Fruit fly (Drosophila melanogaster) whole organism, embryonic: ENCODE measurements around the gene Sap130.
A peak's percentile ranks its signal among the peaks of the same experiment; 100 is the strongest.

Source experiments
- Atf3 ChIP-seq: fragments of 200-800 bp; sonication (Bioruptor generic); optimal IDR thresholded peaks from 3 replicates; lab custom pipeline; 2016; ENCODE audit warnings: missing biosample characterization, missing genetic modification characterization
- Awh ChIP-seq: fragments of 200-800 bp; sonication (Bioruptor generic); IDR thresholded peaks from 2 replicates; pipeline ENCODE4, ENCODE4 v1.3.6; 2022; ENCODE audit warnings: missing biosample characterization, missing genetic modification characterization
- Blimp-1 ChIP-seq: fragments of 200-800 bp; sonication (Bioruptor generic); optimal IDR thresholded peaks from 3 replicates; lab custom pipeline; 2018; ENCODE audit warnings: missing biosample characterization, missing genetic modification characterization, mild to moderate bottlenecking, moderate library complexity, missing genetic modification reagents
- CG10147 ChIP-seq: fragments of 200-800 bp; sonication (Bioruptor generic); optimal IDR thresholded peaks from 2 replicates; lab custom pipeline; 2019; ENCODE audit warnings: missing biosample characterization, mild to moderate bottlenecking, missing genetic modification characterization, moderate library complexity
- CG11085 ChIP-seq: fragments of 200-800 bp; sonication (Bioruptor generic); IDR thresholded peaks from 2 replicates; pipeline ENCODE4 v1.3.6; 2022; ENCODE audit warnings: missing biosample characterization, missing genetic modification characterization
- CG11093 ChIP-seq: fragments of 200-800 bp; sonication (Bioruptor generic); IDR thresholded peaks from 3 replicates; pipeline ENCODE4 v1.3.6; 2022; ENCODE audit warnings: missing biosample characterization, missing genetic modification characterization
- CG12769 ChIP-seq: fragments of 200-800 bp; sonication (Bioruptor generic); optimal IDR thresholded peaks from 2 replicates; lab custom pipeline; 2019; ENCODE audit warnings: missing biosample characterization, mild to moderate bottlenecking, missing genetic modification characterization, moderate library complexity
- CG13624 ChIP-seq: fragments of 200-800 bp; sonication (Bioruptor generic); optimal IDR thresholded peaks from 2 replicates; lab custom pipeline; 2016; ENCODE audit warnings: missing biosample characterization, missing genetic modification characterization
- CG17186 ChIP-seq: fragments of 200-800 bp; sonication (Bioruptor generic); optimal IDR thresholded peaks from 3 replicates; lab custom pipeline; 2017; ENCODE audit warnings: missing biosample characterization, missing genetic modification reagents, missing genetic modification characterization
- CG17829 ChIP-seq: fragments of 200-800 bp; optimal IDR thresholded peaks from 2 replicates; lab custom pipeline; 2019; ENCODE audit warnings: missing biosample characterization, mild to moderate bottlenecking, missing genetic modification characterization, moderate library complexity
- CG31441 ChIP-seq: fragments of 200-800 bp; sonication (Bioruptor generic); IDR thresholded peaks from 2 replicates; pipeline ENCODE4 v1.3.6; 2022; ENCODE audit warnings: missing biosample characterization, missing genetic modification characterization
- CG3163 ChIP-seq: fragments of 200-800 bp; sonication (Bioruptor generic); optimal IDR thresholded peaks from 3 replicates; lab custom pipeline; 2016; ENCODE audit warnings: missing biosample characterization, missing genetic modification characterization
- CG32772 ChIP-seq: fragments of 200-800 bp; sonication (Bioruptor generic); IDR thresholded peaks from 2 replicates; pipeline ENCODE4 v1.3.6; 2022; ENCODE audit warnings: missing biosample characterization, missing genetic modification characterization
- CG34422 ChIP-seq: fragments of 200-800 bp; sonication (Bioruptor generic); IDR thresholded peaks from 3 replicates; pipeline ENCODE4 v1.3.6; 2022; ENCODE audit warnings: missing biosample characterization, missing genetic modification characterization
- CG3726 ChIP-seq: fragments of 200-800 bp; sonication (Bioruptor generic); IDR thresholded peaks from 3 replicates; pipeline ENCODE4, ENCODE4 v1.3.6; 2022; ENCODE audit warnings: missing biosample characterization, missing genetic modification characterization
- CG4328 ChIP-seq: fragments of 200-800 bp; sonication (Bioruptor generic); optimal IDR thresholded peaks from 3 replicates; lab custom pipeline; 2017; ENCODE audit warnings: missing biosample characterization, missing genetic modification reagents, missing genetic modification characterization
- CG4707 ChIP-seq: fragments of 200-800 bp; sonication (Bioruptor generic); optimal IDR thresholded peaks from 2 replicates; lab custom pipeline; 2018; ENCODE audit warnings: missing biosample characterization, mild to moderate bottlenecking, missing genetic modification characterization, moderate library complexity
- CG7372 ChIP-seq: fragments of 200-800 bp; sonication (Bioruptor generic); IDR thresholded peaks from 2 replicates; pipeline ENCODE4 v1.3.6; 2022; ENCODE audit warnings: missing biosample characterization, missing genetic modification characterization
- CG9437 ChIP-seq: fragments of 200-800 bp; sonication (Bioruptor generic); optimal IDR thresholded peaks from 2 replicates; lab custom pipeline; 2018; ENCODE audit warnings: missing biosample characterization, mild to moderate bottlenecking, missing genetic modification characterization
- CrebB ChIP-seq: fragments of 200-800 bp; sonication (Bioruptor generic); optimal IDR thresholded peaks from 3 replicates; lab custom pipeline; 2018; ENCODE audit warnings: missing biosample characterization, mild to moderate bottlenecking, missing genetic modification characterization
- D19B ChIP-seq: fragments of 200-800 bp; sonication (Bioruptor generic); optimal IDR thresholded peaks from 2 replicates; lab custom pipeline; 2017; ENCODE audit warnings: missing biosample characterization, mild to moderate bottlenecking, missing genetic modification characterization
- Dek ChIP-seq: fragments of 200-800 bp; sonication (Bioruptor generic); optimal IDR thresholded peaks from 3 replicates; lab custom pipeline; 2019; ENCODE audit warnings: missing biosample characterization, mild to moderate bottlenecking, missing genetic modification characterization, moderate library complexity
- Doc2 ChIP-seq: fragments of 200-800 bp; sonication (Bioruptor generic); IDR thresholded peaks from 2 replicates; pipeline ENCODE4 v1.3.6; 2022; ENCODE audit warnings: missing biosample characterization, missing genetic modification characterization
- Dref ChIP-seq: fragments of 200-800 bp; sonication (Bioruptor generic); IDR thresholded peaks from 2 replicates; pipeline ENCODE4 v1.3.6; 2022; ENCODE audit warnings: missing biosample characterization, missing genetic modification characterization
- Gsc ChIP-seq: fragments of 200-800 bp; sonication (Bioruptor generic); IDR thresholded peaks from 2 replicates; pipeline ENCODE4 v1.3.6; 2022; ENCODE audit warnings: missing biosample characterization, missing genetic modification characterization
- Hr78 ChIP-seq, 2 experiments: fragments of 200-800 bp in 1 of 2; fragments of >200 bp in 1 of 2; sonication (Bioruptor generic) in 1 of 2; optimal IDR thresholded peaks; 2 replicates each; lab custom pipeline; 2017 to 2019; ENCODE audit warnings: missing biosample characterization in 2 of 2, missing genetic modification characterization in 2 of 2, mild to moderate bottlenecking in 1 of 2, moderate library complexity in 1 of 2
- Lim3 ChIP-seq: fragments of 200-800 bp; sonication (Bioruptor generic); IDR thresholded peaks from 2 replicates; pipeline ENCODE4 v1.3.6; 2022; ENCODE audit warnings: missing biosample characterization, missing genetic modification characterization
- MESR4 ChIP-seq: fragments of 200-800 bp; sonication (Bioruptor generic); optimal IDR thresholded peaks from 2 replicates; lab custom pipeline; 2018; ENCODE audit warnings: missing biosample characterization, mild to moderate bottlenecking, missing genetic modification characterization, moderate library complexity
- Meics ChIP-seq: fragments of 200-800 bp; sonication (Bioruptor generic); optimal IDR thresholded peaks from 2 replicates; lab custom pipeline; 2017; ENCODE audit warnings: missing biosample characterization, mild to moderate bottlenecking, missing genetic modification characterization
- Mes4 ChIP-seq: fragments of 200-800 bp; sonication (Bioruptor generic); optimal IDR thresholded peaks from 2 replicates; lab custom pipeline; 2016; ENCODE audit warnings: missing biosample characterization, missing genetic modification characterization
- Mrtf ChIP-seq: fragments of 200-800 bp; sonication (Bioruptor generic); IDR thresholded peaks from 3 replicates; pipeline ENCODE4 v1.3.6; 2022; ENCODE audit warnings: missing biosample characterization, missing genetic modification characterization
- Nf-YC ChIP-seq: fragments of 200-800 bp; optimal IDR thresholded peaks from 3 replicates; lab custom pipeline; 2019; ENCODE audit warnings: missing biosample characterization, mild to moderate bottlenecking, missing genetic modification characterization, moderate library complexity
- Poxn ChIP-seq: fragments of 200-800 bp; sonication (Bioruptor generic); IDR thresholded peaks from 2 replicates; pipeline ENCODE4 v1.3.6; 2022; ENCODE audit warnings: missing biosample characterization, missing genetic modification characterization
- Stat92E ChIP-seq, 3 experiments: fragments of >200 bp in 2 of 3; fragments of 200-800 bp in 1 of 3; sonication (Bioruptor generic) in 1 of 3; optimal IDR thresholded peaks; 2 replicates each; lab custom pipeline; 2017 to 2019; ENCODE audit warnings: missing biosample characterization in 3 of 3, missing genetic modification characterization in 3 of 3, mild to moderate bottlenecking in 1 of 3, moderate library complexity in 1 of 3
- ap ChIP-seq: fragments of 200-800 bp; sonication (Bioruptor generic); IDR thresholded peaks from 2 replicates; pipeline ENCODE4 v1.3.6; 2022; ENCODE audit warnings: missing biosample characterization, missing genetic modification characterization
- ase ChIP-seq: fragments of 200-800 bp; sonication (Bioruptor generic); IDR thresholded peaks from 3 replicates; pipeline ENCODE4 v1.3.6; 2022; ENCODE audit warnings: missing biosample characterization, missing genetic modification characterization
- ci ChIP-seq: fragments of 200-800 bp; sonication (Bioruptor generic); IDR thresholded peaks from 3 replicates; pipeline ENCODE4 v1.3.6; 2022; ENCODE audit warnings: missing biosample characterization, missing genetic modification characterization
- crol ChIP-seq: fragments of 200-800 bp; sonication (Bioruptor generic); IDR thresholded peaks from 2 replicates; pipeline ENCODE4 v1.3.6; 2022; ENCODE audit warnings: missing biosample characterization, missing genetic modification characterization
- crp ChIP-seq, 2 experiments: fragments of 200-800 bp; sonication (Bioruptor generic); optimal IDR thresholded peaks; 2 replicates in 1 of 2; 3 replicates in 1 of 2; lab custom pipeline; 2017; ENCODE audit warnings: missing biosample characterization in 2 of 2, missing genetic modification characterization in 2 of 2, mild to moderate bottlenecking in 1 of 2, moderate library complexity in 1 of 2
- danr ChIP-seq: fragments of 200-800 bp; sonication (Bioruptor generic); IDR thresholded peaks from 2 replicates; pipeline ENCODE4 v1.3.6; 2022; ENCODE audit warnings: missing biosample characterization, missing genetic modification characterization
- dati ChIP-seq: fragments of 200-800 bp; sonication (Bioruptor generic); IDR thresholded peaks from 2 replicates; pipeline ENCODE4 v1.3.6; 2022; ENCODE audit warnings: missing biosample characterization, missing genetic modification characterization
- dm ChIP-seq: fragments of 200-800 bp; sonication (Bioruptor generic); optimal IDR thresholded peaks from 3 replicates; lab custom pipeline; 2016; ENCODE audit warnings: missing biosample characterization, missing genetic modification characterization
- dmrt11E ChIP-seq: fragments of 200-800 bp; sonication (Bioruptor generic); optimal IDR thresholded peaks from 3 replicates; lab custom pipeline; 2018; ENCODE audit warnings: missing biosample characterization, mild to moderate bottlenecking, missing genetic modification characterization, moderate library complexity
- hth ChIP-seq: fragments of >200 bp; optimal IDR thresholded peaks from 2 replicates; lab custom pipeline; 2017; ENCODE audit warnings: inconsistent platforms
- otp ChIP-seq: fragments of 200-800 bp; sonication (Bioruptor generic); IDR thresholded peaks from 3 replicates; pipeline ENCODE4, ENCODE4 v1.3.6; 2022; ENCODE audit warnings: missing biosample characterization, missing genetic modification characterization
- pita ChIP-seq: fragments of 200-800 bp; sonication (Bioruptor generic); optimal IDR thresholded peaks from 2 replicates; lab custom pipeline; 2017; ENCODE audit warnings: missing biosample characterization, mild to moderate bottlenecking, missing genetic modification characterization
- pnt ChIP-seq: fragments of 200-800 bp; sonication (Bioruptor generic); optimal IDR thresholded peaks from 3 replicates; lab custom pipeline; 2016; ENCODE audit warnings: missing biosample characterization, missing genetic modification characterization
- sim ChIP-seq: fragments of 200-800 bp; sonication (Bioruptor generic); IDR thresholded peaks from 2 replicates; pipeline ENCODE4 v1.3.6; 2022; ENCODE audit warnings: missing biosample characterization, missing genetic modification characterization
- stwl ChIP-seq: fragments of 200-800 bp; sonication (Bioruptor generic); optimal IDR thresholded peaks from 3 replicates; lab custom pipeline; 2018; ENCODE audit warnings: missing biosample characterization, mild to moderate bottlenecking, missing genetic modification characterization, moderate library complexity
- tin ChIP-seq: fragments of 200-800 bp; sonication (Bioruptor generic); optimal IDR thresholded peaks from 3 replicates; lab custom pipeline; 2016; ENCODE audit warnings: missing biosample characterization, missing genetic modification characterization
- unc-4 ChIP-seq: fragments of 200-800 bp; sonication (Bioruptor generic); IDR thresholded peaks from 2 replicates; pipeline ENCODE4 v1.3.6; 2022; ENCODE audit warnings: missing biosample characterization, missing genetic modification characterization; ENCODE audit not compliant: partially characterized antibody

Gene Sap130

DNA sequence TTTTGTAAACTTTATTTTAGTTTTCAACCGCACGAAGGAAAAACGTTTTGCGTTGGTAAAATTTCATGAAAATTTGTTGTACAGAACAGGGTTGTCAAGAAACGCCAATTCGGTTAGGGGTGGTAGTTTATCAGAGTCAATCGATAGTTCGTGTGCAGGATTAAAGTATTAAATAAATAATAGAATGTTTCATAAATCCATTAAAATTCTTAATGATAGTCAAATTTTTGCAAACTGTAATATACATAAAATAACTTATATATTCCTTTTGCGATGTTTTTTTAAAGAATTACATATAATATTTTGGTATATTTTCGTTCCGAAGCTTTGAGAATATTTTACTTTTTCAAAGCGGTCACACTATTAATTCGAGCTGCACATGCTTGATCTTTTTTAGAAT is 8.2 kb downstream of the Sap130 start, which contains the start of the genes Sf3a2 and CG42588 (continued):
- TF ChIP-seq D19B (no peak), CG34422 (peak; percentile 85; the same call in 2 of the 3 replicates), unc-4 (GFP tag; lab: Robert Waterston, UW) (peak; percentile 83), dati (no peak), CG17186 (GFP tag; lab: Kevin White, UChicago) (peak; percentile 26), CG17829 (peak; percentile 83), pita (GFP tag; lab: Kevin White, UChicago) (no peak), CG7372 (GFP tag; lab: Robert Waterston, UW) (0 out of 2 replicates have a peak, but pooled peaks have one; percentile 54), Doc2 (no peak), sim (GFP tag; lab: Robert Waterston, UW) (no peak), CG12769 (tag; lab: Kevin White, UChicago) (no peak), Dek (tag; lab: Kevin White, UChicago) (peak; percentile 30), Stat92E (GFP tag; optimal IDR thresholded peaks at IDR 0.05; lab: Kevin White, UChicago) (peak in 1 of 3 experiments; percentile 54), CG3726 (GFP tag; lab: Robert Waterston, UW) (peak; percentile 37; the same call in 2 of the 3 replicates), MESR4 (GFP tag; lab: Kevin White, UChicago) (no peak), ase (GFP tag; lab: Robert Waterston, UW) (peak; percentile 43; the same call in 1 of the 3 replicates), dmrt11E (peak; percentile 71), dm (GFP tag; lab: Kevin White, UChicago) (peak; percentile 13), ap (GFP tag; lab: Robert Waterston, UW) (peak; percentile 30; the same call in 1 of the 2 replicates), Blimp-1 (GFP tag; lab: Kevin White, UChicago) (peak; percentile 59), CG11093 (GFP tag; lab: Robert Waterston, UW) (no peak), otp (GFP tag; lab: Robert Waterston, UW) (no peak), stwl (peak; percentile 61), Meics (peak; percentile 49), Mes4 (GFP tag; lab: Kevin White, UChicago) (no peak), Awh (GFP tag; lab: Robert Waterston, UW) (no peak), tin (GFP tag; lab: Kevin White, UChicago) (peak; percentile 74), hth (lab: Kevin White, UChicago) (no peak), Atf3 (GFP tag; lab: Kevin White, UChicago) (no peak), crol (GFP tag; lab: Robert Waterston, UW) (no peak), Nf-YC (tag; lab: Kevin White, UChicago) (no peak), pnt (GFP tag; lab: Kevin White, UChicago) (no peak), Gsc (no peak), Lim3 (no peak), CG10147 (GFP tag; lab: Kevin White, UChicago) (no peak), Dref (GFP tag; lab: Robert Waterston, UW) (peak; percentile 61), CrebB (tag; lab: Kevin White, UChicago) (no peak), CG4328 (GFP tag; lab: Kevin White, UChicago) (no peak), CG3163 (GFP tag; lab: Kevin White, UChicago) (no peak), Hr78 (GFP tag; optimal IDR thresholded peaks at IDR 0.05; lab: Kevin White, UChicago) (no peak), CG4707 (GFP tag; lab: Kevin White, UChicago) (no peak), CG32772 (GFP tag; lab: Robert Waterston, UW) (peak; percentile 75), CG31441 (GFP tag; lab: Robert Waterston, UW) (no peak; the same call in 1 of the 2 replicates), ci (GFP tag; lab: Robert Waterston, UW) (no peak), Poxn (GFP tag; lab: Robert Waterston, UW) (no peak), CG11085 (GFP tag; lab: Robert Waterston, UW) (no peak), Mrtf (no peak), CG13624 (GFP tag; lab: Kevin White, UChicago) (peak; percentile 64), crp (GFP tag; optimal IDR thresholded peaks at IDR 0.05; lab: Kevin White, UChicago) (peak in 1 of 2 experiments; percentile 27), CG9437 (peak; percentile 7), danr (GFP tag; lab: Robert Waterston, UW) (peak; percentile 34; the same call in 1 of the 2 replicates)
